Worm (Caenorhabditis elegans) whole organism, L4 larva: ENCODE data around the gene F54D1.6.
A peak's percentile ranks its signal among the peaks of the same experiment; 100 is the strongest.

ENCODE experiments used
- D1046.2 ChIP-seq: fragments of 200-800 bp; sonication (Bioruptor generic); IDR thresholded peaks from 2 replicates; pipeline ENCODE4 v1.3.6; 2022; ENCODE audit warnings: missing genetic modification characterization, missing compliant biosample characterization
- F37D6.2 ChIP-seq: sonication (generic microtip); optimal IDR thresholded peaks from 2 replicates; lab custom pipeline; 2016; ENCODE audit warnings: mild to moderate bottlenecking, missing genetic modification characterization, missing compliant biosample characterization
- F44E2.7 ChIP-seq: fragments of 200-800 bp; sonication (Bioruptor generic); IDR thresholded peaks from 2 replicates; pipeline ENCODE4 v2.1.2; 2022; ENCODE audit warnings: missing genetic modification characterization, missing compliant biosample characterization
- R02D3.7 ChIP-seq: fragments of 150-350 bp; sonication (generic microtip); optimal IDR thresholded peaks from 3 replicates; lab custom pipeline; 2014; ENCODE audit warnings: missing biosample characterization, missing genetic modification characterization
- Y105C5A.15 ChIP-seq: fragments of 200-800 bp; sonication (Bioruptor generic); IDR thresholded peaks from 2 replicates; pipeline ENCODE4 v1.3.6; 2022; ENCODE audit warnings: missing genetic modification characterization, missing compliant biosample characterization
- Y48G9A.11 ChIP-seq: fragments of 200-800 bp; sonication (Bioruptor generic); IDR thresholded peaks from 2 replicates; pipeline ENCODE4 v1.3.6; 2022; ENCODE audit warnings: missing genetic modification reagents, missing genetic modification characterization, missing compliant biosample characterization
- aha-1 ChIP-seq: fragments of 150-350 bp; peaks from one replicate; lab custom pipeline; 2014; ENCODE audit warnings: missing biosample characterization, missing genetic modification characterization
- arid-1 ChIP-seq: fragments of 200-800 bp; sonication (Bioruptor generic); conservative IDR thresholded peaks from 2 replicates; pipeline ENCODE4 v1.3.6; 2022; ENCODE audit warnings: missing genetic modification reagents, missing genetic modification characterization, missing compliant biosample characterization
- ceh-28 ChIP-seq: fragments of 150-350 bp; optimal IDR thresholded peaks from 2 replicates; lab custom pipeline; 2014; ENCODE audit warnings: missing biosample characterization, missing genetic modification reagents, missing genetic modification characterization
- ceh-44 ChIP-seq: fragments of 200-800 bp; sonication (Bioruptor generic); IDR thresholded peaks from 2 replicates; pipeline ENCODE4 v1.3.6; 2022; ENCODE audit warnings: missing genetic modification reagents, missing genetic modification characterization, missing compliant biosample characterization
- cey-2 ChIP-seq: sonication (generic microtip); optimal IDR thresholded peaks from 3 replicates; lab custom pipeline; 2017; ENCODE audit warnings: missing genetic modification characterization, mild to moderate bottlenecking, missing compliant biosample characterization, antibody characterized with exemption, borderline replicate concordance; ENCODE audit not compliant: insufficient read depth
- daf-16 ChIP-seq, 3 experiments: sonication (generic microtip); optimal IDR thresholded peaks; 2 replicates each; lab custom pipeline; 2016 to 2017; ENCODE audit warnings: missing genetic modification characterization in 3 of 3, missing genetic modification reagents in 3 of 3, mild to moderate bottlenecking in 2 of 3, missing compliant biosample characterization in 2 of 3, missing biosample characterization in 1 of 3, moderate library complexity in 1 of 3
- daf-19 ChIP-seq: fragments of 200-800 bp; sonication (Bioruptor generic); conservative IDR thresholded peaks from 2 replicates; pipeline ENCODE4 v1.3.6; 2022; ENCODE audit warnings: missing genetic modification characterization, missing compliant biosample characterization
- dmd-6 ChIP-seq: fragments of 200-800 bp; sonication (Bioruptor generic); IDR thresholded peaks from 2 replicates; pipeline ENCODE4 v1.3.6; 2022; ENCODE audit warnings: missing genetic modification reagents, missing genetic modification characterization, missing compliant biosample characterization
- dmd-8 ChIP-seq: fragments of 200-800 bp; sonication (Bioruptor generic); IDR thresholded peaks from 2 replicates; pipeline ENCODE4 v1.3.6; 2022; ENCODE audit warnings: missing genetic modification characterization, missing compliant biosample characterization
- duxl-1 ChIP-seq: sonication (generic microtip); optimal IDR thresholded peaks from 2 replicates; lab custom pipeline; 2016; ENCODE audit warnings: mild to moderate bottlenecking, missing genetic modification characterization, moderate library complexity, missing compliant biosample characterization; ENCODE audit not compliant: poor library complexity
- lin-13 ChIP-seq: fragments of 150-350 bp; optimal IDR thresholded peaks from 2 replicates; lab custom pipeline; 2014; ENCODE audit warnings: missing biosample characterization, missing genetic modification reagents, missing genetic modification characterization
- lin-38 ChIP-seq: fragments of 200-800 bp; sonication (Bioruptor generic); IDR thresholded peaks from 2 replicates; pipeline ENCODE4 v1.3.6; 2022; ENCODE audit warnings: missing genetic modification reagents, missing genetic modification characterization, missing compliant biosample characterization
- madf-9 ChIP-seq: fragments of 200-800 bp; sonication (Bioruptor generic); conservative IDR thresholded peaks from 2 replicates; pipeline ENCODE4 v1.3.6; 2022; ENCODE audit warnings: missing genetic modification reagents, missing genetic modification characterization, missing compliant biosample characterization
- mdl-1 ChIP-seq, 2 experiments: fragments of 150-350 bp in 1 of 2; sonication (generic microtip) in 1 of 2; optimal IDR thresholded peaks; 2 replicates each; lab custom pipeline; 2014 to 2017; ENCODE audit warnings: missing biosample characterization in 2 of 2, missing genetic modification characterization in 2 of 2
- mes-2 ChIP-seq: sonication (generic microtip); optimal IDR thresholded peaks from 2 replicates; lab custom pipeline; 2016; ENCODE audit warnings: missing genotype, mild to moderate bottlenecking, missing genetic modification characterization, missing compliant biosample characterization; ENCODE audit not compliant: poor library complexity, severe bottlenecking
- snpc-1.2 ChIP-seq: fragments of 200-800 bp; sonication (Bioruptor generic); IDR thresholded peaks from 2 replicates; pipeline ENCODE4 v1.3.6; 2022; ENCODE audit warnings: missing genetic modification reagents, missing genetic modification characterization, missing compliant biosample characterization
- tag-97 ChIP-seq: fragments of 200-800 bp; sonication (Bioruptor generic); IDR thresholded peaks from 2 replicates; pipeline ENCODE4 v1.3.6; 2022; ENCODE audit warnings: missing genetic modification characterization, missing compliant biosample characterization
- unc-130 ChIP-seq: sonication (generic microtip); optimal IDR thresholded peaks from 2 replicates; lab custom pipeline; 2016; ENCODE audit warnings: missing genetic modification reagents, missing genetic modification characterization, missing compliant biosample characterization
- unc-62 ChIP-seq, 3 experiments: fragments of 150-350 bp in 1 of 3; sonication (generic microtip); optimal IDR thresholded peaks in 2 of 3; peaks in 1 of 3; 1 replicate in 1 of 3; 2 replicates in 2 of 3; lab custom pipeline; 2014 to 2017; ENCODE audit warnings: missing biosample characterization in 3 of 3, missing genetic modification characterization in 3 of 3, missing genetic modification reagents in 3 of 3, missing genotype in 1 of 3
- zfp-2 ChIP-seq: sonication (generic microtip); optimal IDR thresholded peaks from 2 replicates; lab custom pipeline; 2016; ENCODE audit warnings: mild to moderate bottlenecking, missing genetic modification characterization, missing compliant biosample characterization
- zip-11 ChIP-seq: fragments of 200-800 bp; sonication (Bioruptor generic); IDR thresholded peaks from 2 replicates; pipeline ENCODE4 v1.3.6; 2022; ENCODE audit warnings: missing genetic modification characterization, missing compliant biosample characterization
- zip-2 ChIP-seq: fragments of 150-350 bp; optimal IDR thresholded peaks from 2 replicates; lab custom pipeline; 2014; ENCODE audit warnings: missing biosample characterization, missing genetic modification characterization

Gene F54D1.6

ce11 chrIV:11326939-11327565, 39.4 kb downstream of the F54D1.6 start, which contains the start of gene B0035.21 (continued):
- no peak for TF ChIP-seq R02D3.7 (tag; lab: Kevin White, UChicago)
- no peak for TF ChIP-seq mdl-1 (tag; optimal IDR thresholded peaks at IDR 0.05; lab: Kevin White, UChicago)
- TF ChIP-seq duxl-1 (tag; lab: Kevin White, UChicago) = no peak
- no peak for TF ChIP-seq lin-13 (GFP tag; lab: Kevin White, UChicago)
- TF ChIP-seq, all 104 proteins: peak for 7

ce11 chrIV:11329269-11329668, 41.7 kb downstream of the F54D1.6 start, which contains the start of gene leo-1:
Gene leo-1, minus strand, starts transcription at chrIV:11329369.
- TF ChIP-seq cey-2 = no peak
- TF ChIP-seq unc-62 (GFP tag; optimal IDR thresholded peaks at IDR 0.05 in 1 of 2; lab: Kevin White, UChicago) = peak in 1 of 2 experiments; percentile 55
- no peak for TF ChIP-seq unc-62 (tag; optimal IDR thresholded peaks at IDR 0.05; lab: Kevin White, UChicago)
- no peak for TF ChIP-seq zip-11 (GFP tag; lab: Robert Waterston, UW)
- no peak for TF ChIP-seq F37D6.2 (tag; lab: Kevin White, UChicago)

- TF ChIP-seq lin-38 = peak; percentile 57
- TF ChIP-seq daf-19 = no peak
- TF ChIP-seq daf-16 (GFP tag; optimal IDR thresholded peaks at IDR 0.05; lab: Kevin White, UChicago) = no peak
- TF ChIP-seq daf-16 (tag; optimal IDR thresholded peaks at IDR 0.05; lab: Kevin White, UChicago) = peak; percentile 1
- no peak for TF ChIP-seq ceh-44 (GFP tag; lab: Robert Waterston, UW)
- TF ChIP-seq dmd-6 (GFP tag; lab: Robert Waterston, UW) = no peak
- no peak for TF ChIP-seq zfp-2 (tag; lab: Kevin White, UChicago)
- TF ChIP-seq mes-2 (tag; lab: Kevin White, UChicago) = peak; percentile 33
- no peak for TF ChIP-seq Y105C5A.15 (GFP tag; lab: Robert Waterston, UW)
Observed at ce11 chrIV:11332751-11333150, 45.1 kb downstream of the F54D1.6 start, which contains the start of gene sart-3. Gene sart-3, minus strand, starts transcription at chrIV:11332969.

- TF ChIP-seq unc-62 (GFP tag; optimal IDR thresholded peaks at IDR 0.05 in 1 of 2; lab: Kevin White, UChicago) (peak in 1 of 2 experiments; percentile 94), unc-62 (tag; optimal IDR thresholded peaks at IDR 0.05; lab: Kevin White, UChicago) (no peak), aha-1 (tag; lab: Kevin White, UChicago) (peak; percentile 45), madf-9 (GFP tag; lab: Robert Waterston, UW) (no peak), ceh-28 (tag; lab: Kevin White, UChicago) (no peak), F44E2.7 (GFP tag; lab: Robert Waterston, UW) (no peak)
- TF ChIP-seq, all 104 proteins: peak for 2
Observed at ce11 chrIV:11336180-11336579, 48.6 kb downstream of the F54D1.6 start.

ce11 chrIV:11337021-11337420, 49.4 kb downstream of the F54D1.6 start, which contains the start of gene F54E12.2:
Gene F54E12.2, minus strand, starts transcription at chrIV:11337184.
- TF ChIP-seq unc-130 (peak; percentile 85), lin-38 (peak; percentile 67), D1046.2 (GFP tag; lab: Robert Waterston, UW) (no peak), zip-2 (tag; lab: Kevin White, UChicago) (no peak), tag-97 (GFP tag; lab: Robert Waterston, UW) (no peak), lin-13 (GFP tag; lab: Kevin White, UChicago) (no peak), Y48G9A.11 (GFP tag; lab: Robert Waterston, UW) (peak; percentile 68; the same call in 1 of the 2 replicates)

ce11 chrIV:11337560-11337959, 49.9 kb downstream of the F54D1.6 start:
- TF ChIP-seq arid-1 (GFP tag; lab: Robert Waterston, UW) (0 out of 2 replicates have a peak, but pooled peaks have one; percentile 27), snpc-1.2 (GFP tag; lab: Robert Waterston, UW) (peak; percentile 61), dmd-8 (GFP tag; lab: Robert Waterston, UW) (0 out of 2 replicates have a peak, but pooled peaks have one; percentile 44), Y105C5A.15 (GFP tag; lab: Robert Waterston, UW) (peak; percentile 56; the same call in 1 of the 2 replicates), Y48G9A.11 (GFP tag; lab: Robert Waterston, UW) (peak; percentile 29; the same call in 1 of the 2 replicates), lin-38 (peak; percentile 34; the same call in 1 of the 2 replicates)
